Worm (Caenorhabditis elegans) whole organism, L3 larva: ENCODE data around the gene D2024.1.
A peak's percentile ranks its signal among the peaks of the same experiment; 100 is the strongest.
"Not testable (repeated sequence)": the region's sequence is repeated elsewhere in the genome, so short reads cannot be mapped to it uniquely, and the experiment has no call there.

Experiments used
- R02D3.7 ChIP-seq: fragments of 150-350 bp; optimal IDR thresholded peaks from 2 replicates; lab custom pipeline; 2014; ENCODE audit warnings: missing biosample characterization, missing genetic modification characterization
- aly-2 ChIP-seq: fragments of 150-350 bp; optimal IDR thresholded peaks from 2 replicates; lab custom pipeline; 2014; ENCODE audit warnings: missing biosample characterization, missing genetic modification characterization
- ama-1 ChIP-seq: fragments of 150-350 bp; optimal IDR thresholded peaks from 2 replicates; lab custom pipeline; 2018
- ceh-28 ChIP-seq: fragments of 150-350 bp; optimal IDR thresholded peaks from 2 replicates; lab custom pipeline; 2014; ENCODE audit warnings: missing biosample characterization, missing genetic modification reagents, missing genetic modification characterization
- ceh-82 ChIP-seq: fragments of 150-350 bp; optimal IDR thresholded peaks from 2 replicates; lab custom pipeline; 2014; ENCODE audit warnings: missing biosample characterization, missing genetic modification characterization
- ceh-9 ChIP-seq: sonication (generic microtip); optimal IDR thresholded peaks from 2 replicates; lab custom pipeline; 2018; ENCODE audit warnings: missing biosample characterization, missing genetic modification characterization
- egl-27 ChIP-seq: sonication (generic microtip); optimal IDR thresholded peaks from 4 replicates; lab custom pipeline; 2017; ENCODE audit warnings: missing biosample characterization, missing genetic modification reagents, missing genetic modification characterization
- egl-5 ChIP-seq: fragments of 150-350 bp; optimal IDR thresholded peaks from 2 replicates; lab custom pipeline; 2017; ENCODE audit warnings: missing biosample characterization, missing genetic modification reagents, missing genetic modification characterization, inconsistent platforms
- elt-2 ChIP-seq: sonication (generic microtip); optimal IDR thresholded peaks from 2 replicates; lab custom pipeline; 2016; ENCODE audit warnings: missing genetic modification reagents, mild to moderate bottlenecking, missing genetic modification characterization, missing compliant biosample characterization
- elt-3 ChIP-seq, 3 experiments: fragments of 150-350 bp in 1 of 3; sonication (generic microtip) in 2 of 3; optimal IDR thresholded peaks; 2 replicates in 2 of 3; 4 replicates in 1 of 3; lab custom pipeline; 2014 to 2017; ENCODE audit warnings: missing biosample characterization in 3 of 3, missing genetic modification characterization in 3 of 3
- eor-1 ChIP-seq, 2 experiments: fragments of 150-350 bp; optimal IDR thresholded peaks; 2 replicates each; lab custom pipeline; 2014 to 2018; ENCODE audit warnings: missing biosample characterization in 2 of 2, missing genetic modification characterization in 2 of 2
- fkh-10 ChIP-seq: sonication (generic microtip); optimal IDR thresholded peaks from 2 replicates; lab custom pipeline; 2017; ENCODE audit warnings: missing biosample characterization, missing genetic modification reagents, missing genetic modification characterization
- fkh-2 ChIP-seq: fragments of 150-350 bp; optimal IDR thresholded peaks from 2 replicates; lab custom pipeline; 2014; ENCODE audit warnings: missing biosample characterization, missing genetic modification reagents, missing genetic modification characterization
- fos-1 ChIP-seq: fragments of 150-350 bp; optimal IDR thresholded peaks from 2 replicates; lab custom pipeline; 2014; ENCODE audit warnings: missing biosample characterization, missing genetic modification characterization
- hmg-11 ChIP-seq: sonication (generic microtip); optimal IDR thresholded peaks from 2 replicates; lab custom pipeline; 2016; ENCODE audit warnings: missing genetic modification characterization, missing compliant biosample characterization
- jun-1 ChIP-seq: fragments of 150-350 bp; optimal IDR thresholded peaks from 2 replicates; lab custom pipeline; 2014; ENCODE audit warnings: missing biosample characterization, missing genetic modification reagents, missing genetic modification characterization
- lin-15B ChIP-seq: fragments of 150-350 bp; optimal IDR thresholded peaks from 2 replicates; lab custom pipeline; 2014; ENCODE audit warnings: missing biosample characterization, missing genetic modification characterization
- mdl-1 ChIP-seq: fragments of 150-350 bp; optimal IDR thresholded peaks from 2 replicates; lab custom pipeline; 2014; ENCODE audit warnings: missing biosample characterization, missing genetic modification characterization
- nhr-11 ChIP-seq: fragments of 150-350 bp; optimal IDR thresholded peaks from 2 replicates; lab custom pipeline; 2014; ENCODE audit warnings: missing biosample characterization, missing genetic modification characterization
- nhr-12 ChIP-seq: fragments of 150-350 bp; optimal IDR thresholded peaks from 2 replicates; lab custom pipeline; 2014; ENCODE audit warnings: missing biosample characterization, missing genetic modification characterization
- nhr-23 ChIP-seq: fragments of 150-350 bp; optimal IDR thresholded peaks from 2 replicates; lab custom pipeline; 2014; ENCODE audit warnings: missing biosample characterization, missing genetic modification reagents, missing genetic modification characterization
- nhr-25 ChIP-seq: sonication (generic microtip); optimal IDR thresholded peaks from 2 replicates; lab custom pipeline; 2017; ENCODE audit warnings: missing biosample characterization, missing genetic modification characterization
- nhr-67 ChIP-seq: fragments of 150-350 bp; optimal IDR thresholded peaks from 2 replicates; lab custom pipeline; 2014; ENCODE audit warnings: missing biosample characterization, missing genetic modification characterization
- nhr-76 ChIP-seq: fragments of 150-350 bp; sonication (generic microtip); optimal IDR thresholded peaks from 5 replicates; lab custom pipeline; 2014; ENCODE audit warnings: missing biosample characterization, missing genetic modification characterization
- nhr-77 ChIP-seq: fragments of 150-350 bp; optimal IDR thresholded peaks from 2 replicates; lab custom pipeline; 2014; ENCODE audit warnings: missing biosample characterization, missing genetic modification characterization
- pha-4 ChIP-seq: fragments of 150-350 bp; optimal IDR thresholded peaks from 2 replicates; lab custom pipeline; 2014; ENCODE audit warnings: missing biosample characterization, missing genetic modification reagents, missing genetic modification characterization
- pqm-1 ChIP-seq: fragments of 150-350 bp; optimal IDR thresholded peaks from 2 replicates; lab custom pipeline; 2017; ENCODE audit warnings: missing biosample characterization, missing genetic modification characterization, inconsistent platforms
- skn-1 ChIP-seq: fragments of 150-350 bp; optimal IDR thresholded peaks from 2 replicates; lab custom pipeline; 2014; ENCODE audit warnings: missing biosample characterization, missing genetic modification characterization
- snpc-4 ChIP-seq: fragments of 150-350 bp; optimal IDR thresholded peaks from 2 replicates; lab custom pipeline; 2014; ENCODE audit warnings: missing biosample characterization, missing genetic modification characterization
- tbx-2 ChIP-seq: sonication (generic microtip); optimal IDR thresholded peaks from 2 replicates; lab custom pipeline; 2016; ENCODE audit warnings: mild to moderate bottlenecking, missing genetic modification characterization, missing compliant biosample characterization
- unc-62 ChIP-seq: fragments of 150-350 bp; sonication (generic microtip); optimal IDR thresholded peaks from 4 replicates; lab custom pipeline; 2014; ENCODE audit warnings: missing biosample characterization, missing genetic modification reagents, missing genetic modification characterization
- zag-1 ChIP-seq: fragments of 150-350 bp; optimal IDR thresholded peaks from 2 replicates; lab custom pipeline; 2014; ENCODE audit warnings: missing biosample characterization, missing genetic modification characterization
- ztf-11 ChIP-seq: fragments of 150-350 bp; optimal IDR thresholded peaks from 2 replicates; lab custom pipeline; 2014; ENCODE audit warnings: missing biosample characterization, missing genetic modification characterization

D2024.1 gene

DNA sequence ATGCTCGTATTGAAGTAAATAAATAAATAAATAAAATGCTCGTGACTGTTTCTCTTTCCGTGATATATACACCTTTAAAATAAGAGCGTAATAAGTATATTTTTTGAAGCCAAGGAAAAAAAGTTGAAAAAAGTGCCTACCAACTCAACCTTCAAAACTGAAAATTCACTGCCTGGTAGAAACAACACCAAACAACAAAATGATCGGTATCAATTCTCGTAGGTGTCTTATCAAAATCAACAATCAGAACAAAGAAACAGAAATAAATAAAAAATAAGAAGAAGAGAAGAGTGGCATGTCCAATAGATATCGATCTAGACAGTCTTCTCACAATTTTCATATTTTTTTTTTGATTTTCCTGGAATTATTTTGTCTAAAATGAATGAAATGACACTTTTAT lies 3.4 kb upstream of the D2024.1 start, which contains the start of gene afmd-1:
Gene afmd-1 (plus strand): TSS at position 316 of the 400 bp plus-strand sequence.
- no peak for TF ChIP-seq eor-1 (tag; optimal IDR thresholded peaks at IDR 0.05; lab: Kevin White, UChicago)
- TF ChIP-seq nhr-76: peak; percentile 88
- TF ChIP-seq skn-1 (tag; lab: Kevin White, UChicago): no peak
- no peak for TF ChIP-seq egl-5
- TF ChIP-seq elt-3 (tag; optimal IDR thresholded peaks at IDR 0.05; lab: Kevin White, UChicago): no peak
- no peak for TF ChIP-seq fos-1 (tag; lab: Kevin White, UChicago)
- TF ChIP-seq lin-15B (tag; lab: Kevin White, UChicago): no peak

ce11 chrIV:7245592-7245991 lies 1.8 kb upstream of the D2024.1 start:
- TF ChIP-seq aly-2 (tag; lab: Kevin White, UChicago) (no peak), fkh-2 (tag; lab: Kevin White, UChicago) (no peak), pha-4 (no peak), ceh-82 (tag; lab: Kevin White, UChicago) (no peak), fos-1 (tag; lab: Kevin White, UChicago) (no peak)

DNA sequence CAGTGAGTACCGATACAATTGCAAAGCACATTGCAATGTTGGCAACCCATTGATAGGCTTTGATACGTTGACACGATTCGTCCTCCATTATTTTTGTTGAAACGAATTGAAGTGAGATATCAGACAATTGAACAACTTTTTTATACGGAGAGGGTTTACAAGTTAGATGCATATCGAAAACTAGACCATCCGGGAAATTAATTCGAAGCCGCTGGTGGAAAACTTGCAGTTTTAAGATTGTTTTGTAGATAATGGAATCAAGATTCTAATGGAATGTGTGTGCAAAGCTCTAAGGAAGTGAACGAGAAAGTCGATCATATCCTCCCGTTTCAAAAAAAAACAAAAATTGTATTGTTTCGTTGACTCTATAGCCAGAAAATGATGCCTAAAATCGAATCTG lies 790 bp upstream of the D2024.1 start, which contains the start of gene col-114:
Gene col-114 (minus strand): TSS at position 101 of the 400 bp plus-strand sequence.
- no peak for TF ChIP-seq hmg-11 (tag; lab: Kevin White, UChicago)
- TF ChIP-seq egl-27 (tag; lab: Kevin White, UChicago): no peak
- TF ChIP-seq ceh-28 (tag; lab: Kevin White, UChicago): no peak
- no peak for TF ChIP-seq fkh-10
- TF ChIP-seq unc-62 (GFP tag; lab: Kevin White, UChicago): no peak
- no peak for TF ChIP-seq jun-1
- no peak for TF ChIP-seq nhr-23 (tag; lab: Kevin White, UChicago)
- TF ChIP-seq nhr-77 (tag; lab: Kevin White, UChicago): no peak
- TF ChIP-seq nhr-25: no peak
- TF ChIP-seq ceh-9 (tag; lab: Kevin White, UChicago): no peak

DNA sequence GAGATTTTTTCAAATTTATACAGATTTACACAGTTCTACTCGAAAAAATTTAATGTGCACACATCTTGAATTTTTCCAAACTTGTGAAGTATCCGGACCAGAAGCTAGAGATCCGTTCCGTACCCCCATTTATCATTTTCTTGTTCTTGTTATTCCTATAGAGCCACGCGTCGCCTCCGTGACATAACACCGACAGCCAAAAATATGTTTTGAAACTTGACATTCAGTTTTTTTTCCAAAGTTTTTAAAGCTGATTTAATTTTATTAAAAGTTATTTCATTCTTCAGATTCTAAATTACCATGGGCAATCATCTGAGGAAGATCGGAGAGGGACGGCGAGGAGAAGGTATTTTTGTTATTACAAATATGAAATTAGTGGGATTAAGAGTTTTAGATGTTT lies 2.8 kb downstream of the D2024.1 start, which contains the start of gene D2024.18:
Gene D2024.18 (plus strand): TSS at position 301 of the 400 bp plus-strand sequence.
- TF ChIP-seq nhr-77 (tag; lab: Kevin White, UChicago) (no peak), unc-62 (GFP tag; lab: Kevin White, UChicago) (no peak), ama-1 (lab: Kevin White, UChicago) (no peak), zag-1 (tag; lab: Kevin White, UChicago) (no peak), ceh-9 (tag; lab: Kevin White, UChicago) (no peak), R02D3.7 (no peak), nhr-12 (tag; lab: Kevin White, UChicago) (no peak)

ce11 chrIV:7253271-7253670 lies 5.9 kb downstream of the D2024.1 start:
- TF ChIP-seq egl-27 (tag; lab: Kevin White, UChicago) (no peak), snpc-4 (peak; percentile 49), pqm-1 (tag; lab: Kevin White, UChicago) (peak; percentile 25)

DNA sequence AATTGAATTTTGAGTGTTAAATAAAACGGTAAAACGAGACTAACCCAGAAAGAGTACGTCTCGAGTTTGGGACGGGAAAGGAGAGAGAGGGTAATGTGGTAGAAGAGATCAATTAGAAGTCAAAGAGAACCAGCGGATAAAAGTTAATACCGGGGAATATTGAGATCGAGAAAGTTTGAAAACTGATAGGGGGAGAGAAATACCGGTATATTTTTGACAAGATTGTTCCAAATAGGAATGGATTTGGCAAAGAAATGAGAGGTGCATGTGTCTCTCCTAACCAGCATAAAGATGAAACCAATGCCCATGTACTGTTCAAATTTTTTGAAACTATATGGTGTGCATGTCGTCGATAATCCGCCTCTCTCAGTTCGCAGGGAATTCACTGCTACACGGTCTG lies 7.3 kb downstream of the D2024.1 start, which contains the start of gene C06E4.5:
Gene C06E4.5 (plus strand): TSS at position 301 of the 400 bp plus-strand sequence.
- not testable (repeated sequence) for TF ChIP-seq snpc-4; eor-1 (tag; optimal IDR thresholded peaks at IDR 0.05; lab: Kevin White, UChicago); ama-1 (lab: Kevin White, UChicago)

ce11 chrIV:7258253-7258652 lies 10.9 kb downstream of the D2024.1 start, which contains the start of gene C06E4.6:
Gene C06E4.6 (minus strand): TSS chrIV:7258303.
- TF ChIP-seq lin-15B (tag; lab: Kevin White, UChicago) (peak; percentile 6), elt-2 (tag; lab: Kevin White, UChicago) (peak; percentile 43), ztf-11 (tag; lab: Kevin White, UChicago) (no peak), mdl-1 (tag; lab: Kevin White, UChicago) (peak; percentile 6), nhr-25 (no peak), pqm-1 (tag; lab: Kevin White, UChicago) (peak; percentile 81), nhr-11 (tag; lab: Kevin White, UChicago) (no peak), aly-2 (tag; lab: Kevin White, UChicago) (no peak), egl-5 (no peak), tbx-2 (tag; lab: Kevin White, UChicago) (no peak), nhr-67 (tag; lab: Kevin White, UChicago) (no peak), nhr-23 (tag; lab: Kevin White, UChicago) (no peak)
- TF ChIP-seq, all 47 proteins: peak for 4
